Worm (Caenorhabditis elegans) whole organism, late embryonic: ENCODE results near the gene C36C5.12.

Source experiments
- C08G9.2 ChIP-seq: sonication (generic microtip); optimal IDR thresholded peaks from 2 replicates; lab custom pipeline; 2016; ENCODE audit warnings: mild to moderate bottlenecking, missing genetic modification characterization, moderate library complexity, missing compliant biosample characterization
- K09A11.1 ChIP-seq: sonication (generic microtip); optimal IDR thresholded peaks from 2 replicates; lab custom pipeline; 2017; ENCODE audit warnings: antibody characterized with exemption, mild to moderate bottlenecking, missing genetic modification characterization, missing compliant biosample characterization; ENCODE audit not compliant: insufficient read depth
- T23F11.4 ChIP-seq: fragments of 200-800 bp; sonication (Bioruptor generic); optimal IDR thresholded peaks from 2 replicates; lab custom pipeline; 2018; ENCODE audit warnings: mild to moderate bottlenecking, missing genetic modification characterization, missing compliant biosample characterization
- Y22D7AL.16 ChIP-seq: sonication (generic microtip); optimal IDR thresholded peaks from 2 replicates; lab custom pipeline; 2016; ENCODE audit warnings: missing genetic modification characterization, missing compliant biosample characterization
- ahr-1 ChIP-seq: sonication (generic microtip); optimal IDR thresholded peaks from 2 replicates; lab custom pipeline; 2016; ENCODE audit warnings: missing genetic modification characterization, missing compliant biosample characterization
- ama-1 ChIP-seq: fragments of 150-350 bp; optimal IDR thresholded peaks from 2 replicates; lab custom pipeline; 2014
- ceh-18 ChIP-seq: sonication (generic microtip); optimal IDR thresholded peaks from 2 replicates; lab custom pipeline; 2016; ENCODE audit warnings: missing genetic modification characterization, missing compliant biosample characterization
- ceh-19 ChIP-seq: fragments of 200-800 bp; sonication (Bioruptor generic); optimal IDR thresholded peaks from 2 replicates; lab custom pipeline; 2018; ENCODE audit warnings: mild to moderate bottlenecking, missing genetic modification characterization, missing compliant biosample characterization
- ceh-30 ChIP-seq: fragments of 150-350 bp; optimal IDR thresholded peaks from 2 replicates; lab custom pipeline; 2014; ENCODE audit warnings: missing biosample characterization, missing genetic modification characterization
- ceh-31 ChIP-seq: sonication (generic microtip); optimal IDR thresholded peaks from 2 replicates; lab custom pipeline; 2016; ENCODE audit warnings: missing genetic modification characterization, missing compliant biosample characterization
- ceh-34 ChIP-seq: sonication (generic microtip); optimal IDR thresholded peaks from 2 replicates; lab custom pipeline; 2016; ENCODE audit warnings: mild to moderate bottlenecking, missing genetic modification characterization, missing compliant biosample characterization
- ceh-45 ChIP-seq: fragments of 200-800 bp; sonication (Bioruptor generic); IDR thresholded peaks from 2 replicates; pipeline ENCODE4 v1.3.6; 2022; ENCODE audit warnings: missing genetic modification reagents, missing genetic modification characterization, missing compliant biosample characterization
- ceh-48 ChIP-seq: sonication (generic microtip); optimal IDR thresholded peaks from 2 replicates; lab custom pipeline; 2016; ENCODE audit warnings: missing genetic modification characterization, inconsistent platforms, missing compliant biosample characterization
- ceh-9 ChIP-seq: sonication (generic microtip); optimal IDR thresholded peaks from 2 replicates; lab custom pipeline; 2016; ENCODE audit warnings: mild to moderate bottlenecking, missing genetic modification characterization, inconsistent platforms, missing compliant biosample characterization
- elt-2 ChIP-seq: sonication (generic microtip); optimal IDR thresholded peaks from 2 replicates; lab custom pipeline; 2016; ENCODE audit warnings: missing genetic modification reagents, missing genetic modification characterization, missing compliant biosample characterization
- elt-4 ChIP-seq: sonication (generic microtip); optimal IDR thresholded peaks from 2 replicates; lab custom pipeline; 2016; ENCODE audit warnings: missing genetic modification characterization, missing compliant biosample characterization
- fax-1 ChIP-seq: sonication (generic microtip); optimal IDR thresholded peaks from 2 replicates; lab custom pipeline; 2016; ENCODE audit warnings: missing genotype, missing genetic modification characterization, missing compliant biosample characterization
- hlh-13 ChIP-seq: fragments of 200-800 bp; sonication (Bioruptor generic); optimal IDR thresholded peaks from 2 replicates; lab custom pipeline; 2018; ENCODE audit warnings: mild to moderate bottlenecking, missing genetic modification characterization, missing compliant biosample characterization
- hlh-30 ChIP-seq: sonication (generic microtip); optimal IDR thresholded peaks from 2 replicates; lab custom pipeline; 2017; ENCODE audit warnings: antibody characterized with exemption, missing genetic modification characterization, missing compliant biosample characterization; ENCODE audit not compliant: insufficient read depth
- hlh-8 ChIP-seq: sonication (generic microtip); optimal IDR thresholded peaks from 2 replicates; lab custom pipeline; 2016; ENCODE audit warnings: missing genotype, missing genetic modification characterization, missing compliant biosample characterization
- lin-11 ChIP-seq: fragments of 200-800 bp; sonication (Bioruptor generic); optimal IDR thresholded peaks from 2 replicates; lab custom pipeline; 2018; ENCODE audit warnings: mild to moderate bottlenecking, missing genetic modification characterization, missing compliant biosample characterization
- mec-3 ChIP-seq: sonication (generic microtip); optimal IDR thresholded peaks from 2 replicates; lab custom pipeline; 2016; ENCODE audit warnings: borderline replicate concordance, missing genetic modification characterization, missing compliant biosample characterization
- nfya-1 ChIP-seq: sonication (generic microtip); optimal IDR thresholded peaks from 2 replicates; lab custom pipeline; 2017; ENCODE audit warnings: missing genetic modification characterization, mild to moderate bottlenecking, missing compliant biosample characterization, antibody characterized with exemption, moderate library complexity
- npax-4 ChIP-seq: sonication (generic microtip); optimal IDR thresholded peaks from 2 replicates; lab custom pipeline; 2016; ENCODE audit warnings: missing genetic modification characterization, missing compliant biosample characterization
- pat-9 ChIP-seq: fragments of 200-800 bp; sonication (Bioruptor generic); optimal IDR thresholded peaks from 2 replicates; lab custom pipeline; 2018; ENCODE audit warnings: mild to moderate bottlenecking, missing genetic modification characterization, moderate library complexity, missing compliant biosample characterization
- pha-4 ChIP-seq: fragments of 150-350 bp; optimal IDR thresholded peaks from 2 replicates; lab custom pipeline; 2018; ENCODE audit warnings: missing biosample characterization, missing genetic modification reagents, missing genetic modification characterization
- pqm-1 ChIP-seq: sonication (generic microtip); optimal IDR thresholded peaks from 2 replicates; lab custom pipeline; 2016; ENCODE audit warnings: missing genetic modification characterization, missing compliant biosample characterization
- pros-1 ChIP-seq: fragments of 150-350 bp; optimal IDR thresholded peaks from 2 replicates; lab custom pipeline; 2014; ENCODE audit warnings: missing biosample characterization, missing genetic modification reagents, missing genetic modification characterization
- ref-2 ChIP-seq: sonication (generic microtip); optimal IDR thresholded peaks from 2 replicates; lab custom pipeline; 2016; ENCODE audit warnings: missing genetic modification characterization, missing compliant biosample characterization
- rnt-1 ChIP-seq: sonication (generic microtip); optimal IDR thresholded peaks from 2 replicates; lab custom pipeline; 2016; ENCODE audit warnings: missing genetic modification characterization, missing compliant biosample characterization
- sdc-2 ChIP-seq: sonication (generic microtip); optimal IDR thresholded peaks from 2 replicates; lab custom pipeline; 2016; ENCODE audit warnings: missing genotype, missing genetic modification characterization, missing compliant biosample characterization
- sox-4 ChIP-seq: sonication (generic microtip); optimal IDR thresholded peaks from 2 replicates; lab custom pipeline; 2017; ENCODE audit warnings: mild to moderate bottlenecking, missing genetic modification characterization, inconsistent platforms, missing compliant biosample characterization
- syd-9 ChIP-seq: sonication (generic microtip); optimal IDR thresholded peaks from 2 replicates; lab custom pipeline; 2016; ENCODE audit warnings: mild to moderate bottlenecking, missing genetic modification characterization, moderate library complexity, missing compliant biosample characterization
- tbx-2 ChIP-seq: sonication (generic microtip); optimal IDR thresholded peaks from 2 replicates; lab custom pipeline; 2016; ENCODE audit warnings: missing genetic modification characterization, missing compliant biosample characterization
- tbx-7 ChIP-seq: sonication (generic microtip); optimal IDR thresholded peaks from 2 replicates; lab custom pipeline; 2016; ENCODE audit warnings: missing genotype, missing genetic modification characterization, missing compliant biosample characterization
- ttx-3 ChIP-seq: sonication (generic microtip); optimal IDR thresholded peaks from 2 replicates; lab custom pipeline; 2016; ENCODE audit warnings: missing genetic modification reagents, missing genetic modification characterization, missing compliant biosample characterization
- unc-3 ChIP-seq, 2 experiments: fragments of 200-800 bp in 1 of 2; sonication (Bioruptor generic) in 1 of 2; sonication (generic microtip) in 1 of 2; conservative IDR thresholded peaks in 1 of 2; optimal IDR thresholded peaks in 1 of 2; 2 replicates each; pipeline versions ENCODE4 v1.3.6 to Lab custom; 2016 to 2022; ENCODE audit warnings: missing compliant biosample characterization in 2 of 2, missing genetic modification characterization in 2 of 2, missing genetic modification reagents in 1 of 2
- unc-55 ChIP-seq: sonication (generic microtip); optimal IDR thresholded peaks from 2 replicates; lab custom pipeline; 2017; ENCODE audit warnings: missing biosample characterization, missing genetic modification reagents, missing genetic modification characterization
- zip-5 ChIP-seq: sonication (generic microtip); optimal IDR thresholded peaks from 2 replicates; lab custom pipeline; 2016; ENCODE audit warnings: missing genetic modification characterization, missing compliant biosample characterization

C36C5.12 gene

ce11 chrV:3165438-3165837 is 6.3 kb upstream of the C36C5.12 start, which contains the start of gene C36C5.14:
C36C5.14 (minus strand) TSS chrV:3165538.
- TF ChIP-seq tbx-7 (tag; lab: Kevin White, UChicago) (no peak), sdc-2 (tag; lab: Kevin White, UChicago) (no peak), ceh-31 (tag; lab: Kevin White, UChicago) (no peak), T23F11.4 (GFP tag; lab: Kevin White, UChicago) (no peak), npax-4 (no peak), nfya-1 (tag; lab: Kevin White, UChicago) (no peak), ref-2 (tag; lab: Kevin White, UChicago) (no peak), ceh-30 (no peak), hlh-8 (tag; lab: Kevin White, UChicago) (no peak), pha-4 (no peak), rnt-1 (tag; lab: Kevin White, UChicago) (no peak), fax-1 (tag; lab: Kevin White, UChicago) (no peak), ceh-48 (tag; lab: Kevin White, UChicago) (no peak), pros-1 (tag; lab: Kevin White, UChicago) (no peak), ceh-45 (GFP tag; lab: Robert Waterston, UW) (no peak), elt-2 (tag; lab: Kevin White, UChicago) (no peak), hlh-13 (GFP tag; lab: Kevin White, UChicago) (no peak), lin-11 (tag; lab: Kevin White, UChicago) (no peak), syd-9 (tag; lab: Kevin White, UChicago) (no peak)

- TF ChIP-seq zip-5 (tag; lab: Kevin White, UChicago) (no peak), pat-9 (tag; lab: Kevin White, UChicago) (no peak), unc-3 (GFP tag; conservative IDR thresholded peaks at IDR 0.05; lab: Robert Waterston, UW) (no peak), unc-3 (tag; optimal IDR thresholded peaks at IDR 0.05; lab: Kevin White, UChicago) (no peak), pqm-1 (tag; lab: Kevin White, UChicago) (no peak), rnt-1 (tag; lab: Kevin White, UChicago) (no peak), K09A11.1 (tag; lab: Kevin White, UChicago) (no peak), ceh-18 (tag; lab: Kevin White, UChicago) (no peak), hlh-30 (no peak), ceh-19 (GFP tag; lab: Kevin White, UChicago) (no peak), pros-1 (tag; lab: Kevin White, UChicago) (no peak), ttx-3 (tag; lab: Kevin White, UChicago) (no peak), fax-1 (tag; lab: Kevin White, UChicago) (no peak), sdc-2 (tag; lab: Kevin White, UChicago) (no peak), Y22D7AL.16 (tag; lab: Kevin White, UChicago) (no peak), T23F11.4 (GFP tag; lab: Kevin White, UChicago) (no peak)
- TF ChIP-seq, all 69 proteins: peak for 0
Measured at ce11 chrV:3163143-3163542, 4.0 kb upstream of the C36C5.12 start.

- TF ChIP-seq ahr-1 = no peak
- no peak for TF ChIP-seq syd-9 (tag; lab: Kevin White, UChicago)
- TF ChIP-seq zip-5 (tag; lab: Kevin White, UChicago) = no peak
- no peak for TF ChIP-seq hlh-13 (GFP tag; lab: Kevin White, UChicago)
- TF ChIP-seq ama-1 (lab: Kevin White, UChicago) = no peak
- TF ChIP-seq pqm-1 (tag; lab: Kevin White, UChicago) = no peak
- TF ChIP-seq elt-4 = no peak
- TF ChIP-seq ceh-19 (GFP tag; lab: Kevin White, UChicago) = no peak
- no peak for TF ChIP-seq C08G9.2 (tag; lab: Kevin White, UChicago)
- TF ChIP-seq ceh-9 = no peak
- no peak for TF ChIP-seq sox-4
- TF ChIP-seq ceh-34 (tag; lab: Kevin White, UChicago) = no peak
- no peak for TF ChIP-seq sdc-2 (tag; lab: Kevin White, UChicago)
- TF ChIP-seq ceh-45 (GFP tag; lab: Robert Waterston, UW) = no peak
- TF ChIP-seq mec-3 (tag; lab: Kevin White, UChicago) = no peak
- no peak for TF ChIP-seq unc-55
- TF ChIP-seq ceh-30 = no peak
- no peak for TF ChIP-seq rnt-1 (tag; lab: Kevin White, UChicago)
- TF ChIP-seq tbx-2 = no peak
- TF ChIP-seq, all 69 proteins: peak for 0
Measured at ce11 chrV:3162299-3162698, 3.1 kb upstream of the C36C5.12 start.
